Worm (Caenorhabditis elegans): ENCODE data around the gene Y62F5A.12.

DNA sequence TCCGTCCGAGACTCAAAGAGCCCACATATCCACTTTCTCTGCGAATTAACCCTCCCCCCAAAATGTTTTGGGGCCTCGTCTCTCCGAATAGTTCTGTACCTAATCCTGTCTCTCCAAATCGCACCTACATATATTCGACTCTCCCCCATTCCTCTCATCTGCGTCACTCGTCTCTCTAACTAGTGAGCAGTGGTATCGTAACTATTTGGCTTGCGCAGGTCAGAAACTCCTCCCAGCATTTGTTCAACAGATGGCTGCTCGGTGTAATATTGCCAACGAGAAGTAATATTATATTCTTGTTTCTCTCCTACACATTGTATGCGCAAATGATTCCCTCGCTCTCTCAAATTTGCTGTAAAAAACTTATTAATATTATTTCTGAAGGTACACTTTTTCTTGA lies 21.4 kb upstream of the Y62F5A.12 start, which contains the start of gene F54D5.24:
- TF ChIP-seq die-1 (tag; optimal IDR thresholded peaks at IDR 0.05) (no peak), lin-26 (GFP tag; IDR thresholded peaks at IDR 0.05) (no peak), madf-10 (tag; optimal IDR thresholded peaks at IDR 0.05) (no peak), F39B2.1 (GFP tag; IDR thresholded peaks at IDR 0.05) (no peak), lin-35 (GFP tag; optimal IDR thresholded peaks at IDR 0.05) (no peak), Y56A3A.18 (GFP tag; IDR thresholded peaks at IDR 0.05) (no peak), unc-62 (GFP tag; optimal IDR thresholded peaks at IDR 0.05) (no peak), nhr-27 (tag; optimal IDR thresholded peaks at IDR 0.05) (no peak), akir-1 (GFP tag; optimal IDR thresholded peaks at IDR 0.05) (no peak), nfya-1 (tag; optimal IDR thresholded peaks at IDR 0.05; ENCODE audit: borderline replicate concordance, insufficient read depth) (no peak), Y67H2A.10 (GFP tag; conservative IDR thresholded peaks at IDR 0.05) (no peak), ama-1 (optimal IDR thresholded peaks at IDR 0.05) (no peak), ama-1 (GFP tag; optimal IDR thresholded peaks at IDR 0.05) (no peak), Y53G8AR.9 (GFP tag; conservative IDR thresholded peaks at IDR 0.05) (no peak), efl-1 (GFP tag; optimal IDR thresholded peaks at IDR 0.05) (no peak)

Measured in whole organism, young adult.